Worm (Caenorhabditis elegans) whole organism, midembryonic: ENCODE measurements around the gene C27B7.2.

Experiments used
- T22C8.4 ChIP-seq: fragments of 200-800 bp; sonication (Bioruptor generic); IDR thresholded peaks from 2 replicates; pipeline ENCODE4 v1.3.6; 2022; ENCODE audit warnings: missing genetic modification characterization, missing compliant biosample characterization
- cog-1 ChIP-seq: sonication (generic microtip); optimal IDR thresholded peaks from 2 replicates; lab custom pipeline; 2016; ENCODE audit warnings: missing genetic modification characterization, missing compliant biosample characterization
- flt-1 ChIP-seq: fragments of 200-800 bp; sonication (Bioruptor generic); IDR thresholded peaks from 2 replicates; pipeline ENCODE4 v1.3.6; 2022; ENCODE audit warnings: missing genetic modification characterization, missing compliant biosample characterization
- klf-2 ChIP-seq: fragments of 200-800 bp; sonication (Bioruptor generic); conservative IDR thresholded peaks from 2 replicates; pipeline ENCODE4 v1.3.6; 2022; ENCODE audit warnings: missing genetic modification reagents, missing genetic modification characterization, missing compliant biosample characterization
- med-1 ChIP-seq: sonication (generic microtip); optimal IDR thresholded peaks from 2 replicates; lab custom pipeline; 2017; ENCODE audit warnings: missing genetic modification characterization, mild to moderate bottlenecking, missing compliant biosample characterization, antibody characterized with exemption, missing genetic modification reagents; ENCODE audit not compliant: insufficient read depth
- ref-1 ChIP-seq: fragments of 200-800 bp; sonication (Bioruptor generic); conservative IDR thresholded peaks from 2 replicates; pipeline ENCODE4 v1.3.6; 2022; ENCODE audit warnings: missing genetic modification reagents, missing genetic modification characterization, missing compliant biosample characterization
- tab-1 ChIP-seq: fragments of 200-800 bp; sonication (Bioruptor generic); IDR thresholded peaks from 2 replicates; pipeline ENCODE4 v1.3.6; 2022; ENCODE audit warnings: missing genetic modification characterization, missing compliant biosample characterization
- ztf-23 ChIP-seq: fragments of 200-800 bp; sonication (Bioruptor generic); IDR thresholded peaks from 2 replicates; pipeline ENCODE4 v1.3.6; 2022; ENCODE audit warnings: missing genetic modification reagents, missing genetic modification characterization, missing compliant biosample characterization
- ztf-29 ChIP-seq: fragments of 200-800 bp; sonication (Bioruptor generic); IDR thresholded peaks from 2 replicates; pipeline ENCODE4 v1.3.6; 2022; ENCODE audit warnings: missing genetic modification reagents, missing genetic modification characterization, missing compliant biosample characterization

The C27B7.2 gene

ce11 chrIV:8920284-8920806 is 27.7 kb downstream of the C27B7.2 start:
- TF ChIP-seq ztf-23 (GFP tag; lab: Robert Waterston, UW) (0 out of 2 replicates have a peak, but pooled peaks have one; percentile 6), flt-1 (no peak)

ce11 chrIV:8921166-8921565 is 28.5 kb downstream of the C27B7.2 start:
- no peak for TF ChIP-seq klf-2 (GFP tag; lab: Robert Waterston, UW)
- no peak for TF ChIP-seq T22C8.4 (GFP tag; lab: Robert Waterston, UW)
- no peak for TF ChIP-seq med-1 (GFP tag; lab: Kevin White, UChicago)
- TF ChIP-seq flt-1, result no peak
- TF ChIP-seq cog-1, result no peak
- no peak for TF ChIP-seq ztf-29 (GFP tag; lab: Robert Waterston, UW)

- TF ChIP-seq ref-1 (GFP tag; lab: Robert Waterston, UW) (no peak), ztf-29 (GFP tag; lab: Robert Waterston, UW) (no peak), cog-1 (no peak), tab-1 (no peak), klf-2 (GFP tag; lab: Robert Waterston, UW) (no peak), med-1 (GFP tag; lab: Kevin White, UChicago) (no peak), T22C8.4 (GFP tag; lab: Robert Waterston, UW) (peak; percentile 82), flt-1 (no peak)
Observed at ce11 chrIV:8921956-8922355, 29.3 kb downstream of the C27B7.2 start, which contains the start of gene D1046.16. Gene D1046.16 (plus strand): TSS chrIV:8922150.

ce11 chrIV:8923381-8923780 is 30.7 kb downstream of the C27B7.2 start:
- TF ChIP-seq tab-1 (no peak), klf-2 (GFP tag; lab: Robert Waterston, UW) (no peak), med-1 (GFP tag; lab: Kevin White, UChicago) (no peak), ztf-29 (GFP tag; lab: Robert Waterston, UW) (no peak), cog-1 (no peak), flt-1 (no peak), ztf-23 (GFP tag; lab: Robert Waterston, UW) (no peak), T22C8.4 (GFP tag; lab: Robert Waterston, UW) (no peak), ref-1 (GFP tag; lab: Robert Waterston, UW) (no peak)

ce11 chrIV:8924126-8924525 is 31.5 kb downstream of the C27B7.2 start:
- TF ChIP-seq ztf-23 (GFP tag; lab: Robert Waterston, UW) (no peak), klf-2 (GFP tag; lab: Robert Waterston, UW) (no peak), ref-1 (GFP tag; lab: Robert Waterston, UW) (no peak), flt-1 (no peak), cog-1 (no peak), tab-1 (no peak), ztf-29 (GFP tag; lab: Robert Waterston, UW) (no peak), T22C8.4 (GFP tag; lab: Robert Waterston, UW) (no peak)

ce11 chrIV:8925990-8926389 is 33.3 kb downstream of the C27B7.2 start, which contains the start of the genes D1046.2 and cfim-2:
Gene D1046.2 (minus strand): TSS chrIV:8926067.
Gene cfim-2 (plus strand): TSS chrIV:8926324.
- TF ChIP-seq ztf-29 (GFP tag; lab: Robert Waterston, UW), result no peak
- TF ChIP-seq klf-2 (GFP tag; lab: Robert Waterston, UW), result no peak
- TF ChIP-seq med-1 (GFP tag; lab: Kevin White, UChicago), result no peak
- no peak for TF ChIP-seq ref-1 (GFP tag; lab: Robert Waterston, UW)
- TF ChIP-seq ztf-23 (GFP tag; lab: Robert Waterston, UW), result no peak
- TF ChIP-seq tab-1, result no peak
- no peak for TF ChIP-seq flt-1
- no peak for TF ChIP-seq T22C8.4 (GFP tag; lab: Robert Waterston, UW)
- TF ChIP-seq cog-1, result no peak

- no peak for TF ChIP-seq med-1 (GFP tag; lab: Kevin White, UChicago)
- no peak for TF ChIP-seq ref-1 (GFP tag; lab: Robert Waterston, UW)
Observed at ce11 chrIV:8926511-8926910, 33.9 kb downstream of the C27B7.2 start.

- TF ChIP-seq cog-1 (peak; percentile 83), tab-1 (peak; percentile 98), flt-1 (peak; percentile 98), ref-1 (GFP tag; lab: Robert Waterston, UW) (peak; percentile 91), T22C8.4 (GFP tag; lab: Robert Waterston, UW) (peak; percentile 97), ztf-29 (GFP tag; lab: Robert Waterston, UW) (peak; percentile 96), ztf-23 (GFP tag; lab: Robert Waterston, UW) (peak; percentile 96), klf-2 (GFP tag; lab: Robert Waterston, UW) (peak; percentile 96), med-1 (GFP tag; lab: Kevin White, UChicago) (peak; percentile 82)
Observed at ce11 chrIV:8927093-8927492, 34.4 kb downstream of the C27B7.2 start.

ce11 chrIV:8929942-8930492 is 37.4 kb downstream of the C27B7.2 start, which contains the start of the genes D1046.18 and slc-25A26:
Gene D1046.18 (plus strand): TSS chrIV:8930242.
Gene slc-25A26 (plus strand): TSS chrIV:8930442.
- no peak for TF ChIP-seq ztf-23 (GFP tag; lab: Robert Waterston, UW)

ce11 chrIV:8933575-8933974 is 40.9 kb downstream of the C27B7.2 start, which contains the start of gene D1046.4:
Gene D1046.4 (plus strand): TSS chrIV:8933875.
- no peak for TF ChIP-seq klf-2 (GFP tag; lab: Robert Waterston, UW)
- TF ChIP-seq T22C8.4 (GFP tag; lab: Robert Waterston, UW), result no peak
- no peak for TF ChIP-seq cog-1
- no peak for TF ChIP-seq ref-1 (GFP tag; lab: Robert Waterston, UW)
- no peak for TF ChIP-seq flt-1
- TF ChIP-seq med-1 (GFP tag; lab: Kevin White, UChicago), result no peak
- TF ChIP-seq tab-1, result no peak
- no peak for TF ChIP-seq ztf-29 (GFP tag; lab: Robert Waterston, UW)
